Worm (Caenorhabditis elegans) whole organism, late embryonic: ENCODE measurements around the gene ZC204.14.

Experiments used
- F13H6.1 ChIP-seq: sonication (generic microtip); optimal IDR thresholded peaks from 2 replicates; lab custom pipeline; 2016; ENCODE audit warnings: missing genetic modification characterization, missing compliant biosample characterization
- K02D7.2 ChIP-seq: sonication (generic microtip); optimal IDR thresholded peaks from 2 replicates; lab custom pipeline; 2017; ENCODE audit warnings: mild to moderate bottlenecking, missing genetic modification characterization, missing compliant biosample characterization
- K09A11.1 ChIP-seq: sonication (generic microtip); optimal IDR thresholded peaks from 2 replicates; lab custom pipeline; 2017; ENCODE audit warnings: antibody characterized with exemption, mild to moderate bottlenecking, missing genetic modification characterization, missing compliant biosample characterization; ENCODE audit not compliant: insufficient read depth
- T23F11.4 ChIP-seq: fragments of 200-800 bp; sonication (Bioruptor generic); optimal IDR thresholded peaks from 2 replicates; lab custom pipeline; 2018; ENCODE audit warnings: mild to moderate bottlenecking, missing genetic modification characterization, missing compliant biosample characterization
- ahr-1 ChIP-seq: sonication (generic microtip); optimal IDR thresholded peaks from 2 replicates; lab custom pipeline; 2016; ENCODE audit warnings: missing genetic modification characterization, missing compliant biosample characterization
- ceh-14 ChIP-seq: sonication (generic microtip); optimal IDR thresholded peaks from 2 replicates; lab custom pipeline; 2016; ENCODE audit warnings: missing genotype, missing genetic modification characterization, missing compliant biosample characterization
- ceh-18 ChIP-seq: sonication (generic microtip); optimal IDR thresholded peaks from 2 replicates; lab custom pipeline; 2016; ENCODE audit warnings: missing genetic modification characterization, missing compliant biosample characterization
- ceh-22 ChIP-seq: sonication (generic microtip); optimal IDR thresholded peaks from 2 replicates; lab custom pipeline; 2017; ENCODE audit warnings: missing biosample characterization, missing genetic modification characterization
- ceh-30 ChIP-seq: fragments of 150-350 bp; optimal IDR thresholded peaks from 2 replicates; lab custom pipeline; 2014; ENCODE audit warnings: missing biosample characterization, missing genetic modification characterization
- ceh-31 ChIP-seq: sonication (generic microtip); optimal IDR thresholded peaks from 2 replicates; lab custom pipeline; 2016; ENCODE audit warnings: missing genetic modification characterization, missing compliant biosample characterization
- ceh-45 ChIP-seq: fragments of 200-800 bp; sonication (Bioruptor generic); IDR thresholded peaks from 2 replicates; pipeline ENCODE4 v1.3.6; 2022; ENCODE audit warnings: missing genetic modification reagents, missing genetic modification characterization, missing compliant biosample characterization
- ceh-48 ChIP-seq: sonication (generic microtip); optimal IDR thresholded peaks from 2 replicates; lab custom pipeline; 2016; ENCODE audit warnings: missing genetic modification characterization, inconsistent platforms, missing compliant biosample characterization
- ceh-6 ChIP-seq: fragments of 200-800 bp; sonication (Bioruptor generic); optimal IDR thresholded peaks from 2 replicates; lab custom pipeline; 2018; ENCODE audit warnings: mild to moderate bottlenecking, missing genetic modification characterization, missing compliant biosample characterization
- ceh-9 ChIP-seq: sonication (generic microtip); optimal IDR thresholded peaks from 2 replicates; lab custom pipeline; 2016; ENCODE audit warnings: mild to moderate bottlenecking, missing genetic modification characterization, inconsistent platforms, missing compliant biosample characterization
- che-1 ChIP-seq: sonication (generic microtip); optimal IDR thresholded peaks from 2 replicates; lab custom pipeline; 2016; ENCODE audit warnings: mild to moderate bottlenecking, missing genetic modification characterization, missing compliant biosample characterization
- dmd-4 ChIP-seq: sonication (generic microtip); optimal IDR thresholded peaks from 2 replicates; lab custom pipeline; 2016; ENCODE audit warnings: borderline replicate concordance, missing genetic modification characterization, missing compliant biosample characterization
- dve-1 ChIP-seq: sonication (generic microtip); optimal IDR thresholded peaks from 2 replicates; lab custom pipeline; 2017; ENCODE audit warnings: antibody characterized with exemption, mild to moderate bottlenecking, missing genetic modification characterization, missing compliant biosample characterization
- elt-2 ChIP-seq: sonication (generic microtip); optimal IDR thresholded peaks from 2 replicates; lab custom pipeline; 2016; ENCODE audit warnings: missing genetic modification reagents, missing genetic modification characterization, missing compliant biosample characterization
- ets-4 ChIP-seq: sonication (generic microtip); optimal IDR thresholded peaks from 2 replicates; lab custom pipeline; 2016; ENCODE audit warnings: missing genetic modification characterization, missing compliant biosample characterization
- eyg-1 ChIP-seq: sonication (generic microtip); optimal IDR thresholded peaks from 2 replicates; lab custom pipeline; 2016; ENCODE audit warnings: missing genotype, missing genetic modification characterization, missing compliant biosample characterization
- fax-1 ChIP-seq: sonication (generic microtip); optimal IDR thresholded peaks from 2 replicates; lab custom pipeline; 2016; ENCODE audit warnings: missing genotype, missing genetic modification characterization, missing compliant biosample characterization
- hlh-6 ChIP-seq: sonication (generic microtip); optimal IDR thresholded peaks from 2 replicates; lab custom pipeline; 2016; ENCODE audit warnings: missing genotype, missing genetic modification characterization, missing compliant biosample characterization
- lim-6 ChIP-seq: sonication (generic microtip); optimal IDR thresholded peaks from 2 replicates; lab custom pipeline; 2016; ENCODE audit warnings: missing genetic modification characterization, missing compliant biosample characterization
- madf-2 ChIP-seq: sonication (generic microtip); optimal IDR thresholded peaks from 2 replicates; lab custom pipeline; 2017; ENCODE audit warnings: missing genetic modification characterization, missing compliant biosample characterization
- mec-3 ChIP-seq: sonication (generic microtip); optimal IDR thresholded peaks from 2 replicates; lab custom pipeline; 2016; ENCODE audit warnings: borderline replicate concordance, missing genetic modification characterization, missing compliant biosample characterization
- nhr-11 ChIP-seq: fragments of 150-350 bp; optimal IDR thresholded peaks from 2 replicates; lab custom pipeline; 2014; ENCODE audit warnings: missing biosample characterization, missing genetic modification characterization
- nhr-232 ChIP-seq: sonication (generic microtip); optimal IDR thresholded peaks from 2 replicates; lab custom pipeline; 2016; ENCODE audit warnings: missing genetic modification characterization, missing compliant biosample characterization
- npax-4 ChIP-seq: sonication (generic microtip); optimal IDR thresholded peaks from 2 replicates; lab custom pipeline; 2016; ENCODE audit warnings: missing genetic modification characterization, missing compliant biosample characterization
- pat-9 ChIP-seq: fragments of 200-800 bp; sonication (Bioruptor generic); optimal IDR thresholded peaks from 2 replicates; lab custom pipeline; 2018; ENCODE audit warnings: mild to moderate bottlenecking, missing genetic modification characterization, moderate library complexity, missing compliant biosample characterization
- pax-1 ChIP-seq: fragments of 150-350 bp; optimal IDR thresholded peaks from 2 replicates; lab custom pipeline; 2014; ENCODE audit warnings: missing biosample characterization, missing genetic modification characterization
- pha-4 ChIP-seq: fragments of 150-350 bp; optimal IDR thresholded peaks from 2 replicates; lab custom pipeline; 2018; ENCODE audit warnings: missing biosample characterization, missing genetic modification reagents, missing genetic modification characterization
- pqm-1 ChIP-seq: sonication (generic microtip); optimal IDR thresholded peaks from 2 replicates; lab custom pipeline; 2016; ENCODE audit warnings: missing genetic modification characterization, missing compliant biosample characterization
- pros-1 ChIP-seq: fragments of 150-350 bp; optimal IDR thresholded peaks from 2 replicates; lab custom pipeline; 2014; ENCODE audit warnings: missing biosample characterization, missing genetic modification reagents, missing genetic modification characterization
- ref-2 ChIP-seq: sonication (generic microtip); optimal IDR thresholded peaks from 2 replicates; lab custom pipeline; 2016; ENCODE audit warnings: missing genetic modification characterization, missing compliant biosample characterization
- rnt-1 ChIP-seq: sonication (generic microtip); optimal IDR thresholded peaks from 2 replicates; lab custom pipeline; 2016; ENCODE audit warnings: missing genetic modification characterization, missing compliant biosample characterization
- sox-4 ChIP-seq: sonication (generic microtip); optimal IDR thresholded peaks from 2 replicates; lab custom pipeline; 2017; ENCODE audit warnings: mild to moderate bottlenecking, missing genetic modification characterization, inconsistent platforms, missing compliant biosample characterization
- syd-9 ChIP-seq: sonication (generic microtip); optimal IDR thresholded peaks from 2 replicates; lab custom pipeline; 2016; ENCODE audit warnings: mild to moderate bottlenecking, missing genetic modification characterization, moderate library complexity, missing compliant biosample characterization
- tbx-2 ChIP-seq: sonication (generic microtip); optimal IDR thresholded peaks from 2 replicates; lab custom pipeline; 2016; ENCODE audit warnings: missing genetic modification characterization, missing compliant biosample characterization
- tbx-7 ChIP-seq: sonication (generic microtip); optimal IDR thresholded peaks from 2 replicates; lab custom pipeline; 2016; ENCODE audit warnings: missing genotype, missing genetic modification characterization, missing compliant biosample characterization
- ttx-3 ChIP-seq: sonication (generic microtip); optimal IDR thresholded peaks from 2 replicates; lab custom pipeline; 2016; ENCODE audit warnings: missing genetic modification reagents, missing genetic modification characterization, missing compliant biosample characterization
- unc-3 ChIP-seq, 2 experiments: fragments of 200-800 bp in 1 of 2; sonication (Bioruptor generic) in 1 of 2; sonication (generic microtip) in 1 of 2; conservative IDR thresholded peaks in 1 of 2; optimal IDR thresholded peaks in 1 of 2; 2 replicates each; pipeline versions ENCODE4 v1.3.6 to Lab custom; 2016 to 2022; ENCODE audit warnings: missing compliant biosample characterization in 2 of 2, missing genetic modification characterization in 2 of 2, missing genetic modification reagents in 1 of 2
- unc-86 ChIP-seq: sonication (generic microtip); optimal IDR thresholded peaks from 2 replicates; lab custom pipeline; 2016; ENCODE audit warnings: missing genetic modification characterization, missing compliant biosample characterization
- ztf-16 ChIP-seq: sonication (generic microtip); optimal IDR thresholded peaks from 2 replicates; lab custom pipeline; 2017; ENCODE audit warnings: missing genetic modification characterization, missing compliant biosample characterization

ZC204.14 gene

ce11 chrII:1688813-1689212 lies 26.1 kb upstream of the ZC204.14 start, which contains the start of the genes fbxb-18 and fbxb-19:
TSS of gene fbxb-18 (minus strand) at chrII:1688913.
TSS of gene fbxb-19 (minus strand) at chrII:1689181.
- no peak for TF ChIP-seq F13H6.1 (tag; lab: Kevin White, UChicago)
- no peak for TF ChIP-seq elt-2 (tag; lab: Kevin White, UChicago)
- TF ChIP-seq dve-1 (tag; lab: Kevin White, UChicago) = no peak
- no peak for TF ChIP-seq pros-1 (tag; lab: Kevin White, UChicago)
- TF ChIP-seq sox-4 = no peak
- TF ChIP-seq hlh-6 = no peak
- no peak for TF ChIP-seq nhr-11 (tag; lab: Kevin White, UChicago)
- TF ChIP-seq pha-4 (tag; lab: Kevin White, UChicago) = no peak
- TF ChIP-seq ceh-48 (tag; lab: Kevin White, UChicago) = no peak
- TF ChIP-seq ceh-30 = no peak
- TF ChIP-seq pax-1 (tag; lab: Kevin White, UChicago) = no peak

- TF ChIP-seq ztf-16 (tag; lab: Kevin White, UChicago) = no peak
- no peak for TF ChIP-seq ceh-45
- TF ChIP-seq ceh-14 (tag; lab: Kevin White, UChicago) = no peak
- no peak for TF ChIP-seq nhr-232
- TF ChIP-seq pros-1 (tag; lab: Kevin White, UChicago) = no peak
- no peak for TF ChIP-seq K09A11.1 (tag; lab: Kevin White, UChicago)
- TF ChIP-seq sox-4 = no peak
- TF ChIP-seq F13H6.1 (tag; lab: Kevin White, UChicago) = no peak
These were observed 21.0 kb upstream of the ZC204.14 start, which contains the start of gene fbxb-25 for ce11 chrII:1683742-1684141. TSS of gene fbxb-25 (plus strand) at chrII:1684042.

- TF ChIP-seq pqm-1 (tag; lab: Kevin White, UChicago) (no peak), madf-2 (tag; lab: Kevin White, UChicago) (no peak), tbx-7 (tag; lab: Kevin White, UChicago) (no peak), ref-2 (tag; lab: Kevin White, UChicago) (no peak), ceh-18 (no peak), ttx-3 (tag; lab: Kevin White, UChicago) (no peak), pax-1 (tag; lab: Kevin White, UChicago) (no peak), unc-3 (GFP tag; conservative IDR thresholded peaks at IDR 0.05; lab: Robert Waterston, UW) (no peak), unc-3 (tag; optimal IDR thresholded peaks at IDR 0.05; lab: Kevin White, UChicago) (no peak), nhr-232 (no peak), ztf-16 (tag; lab: Kevin White, UChicago) (no peak), tbx-2 (no peak), unc-86 (tag; lab: Kevin White, UChicago) (no peak), ceh-22 (tag; lab: Kevin White, UChicago) (no peak), ceh-14 (tag; lab: Kevin White, UChicago) (no peak), ceh-48 (tag; lab: Kevin White, UChicago) (no peak), npax-4 (no peak), T23F11.4 (GFP tag; lab: Kevin White, UChicago) (no peak)
These were observed 19.5 kb upstream of the ZC204.14 start, which contains the start of gene fbxb-26 for ce11 chrII:1682218-1682617. TSS of gene fbxb-26 (plus strand) at chrII:1682518.

- no peak for TF ChIP-seq fax-1 (tag; lab: Kevin White, UChicago)
- no peak for TF ChIP-seq madf-2 (tag; lab: Kevin White, UChicago)
- no peak for TF ChIP-seq nhr-11 (tag; lab: Kevin White, UChicago)
- no peak for TF ChIP-seq rnt-1 (tag; lab: Kevin White, UChicago)
- TF ChIP-seq unc-3 (GFP tag; conservative IDR thresholded peaks at IDR 0.05; lab: Robert Waterston, UW) = no peak
- TF ChIP-seq unc-3 (tag; optimal IDR thresholded peaks at IDR 0.05; lab: Kevin White, UChicago) = no peak
- TF ChIP-seq mec-3 = no peak
- TF ChIP-seq ceh-6 (GFP tag; lab: Kevin White, UChicago) = no peak
- TF ChIP-seq ets-4 (tag; lab: Kevin White, UChicago) = no peak
- TF ChIP-seq, all 69 proteins: peak for 0
These were observed 16.3 kb upstream of the ZC204.14 start, which contains the start of gene irld-36 for ce11 chrII:1679081-1679480. TSS of gene irld-36 (plus strand) at chrII:1679381.

- no peak for TF ChIP-seq ahr-1
- no peak for TF ChIP-seq dmd-4 (tag; lab: Kevin White, UChicago)
- TF ChIP-seq syd-9 (tag; lab: Kevin White, UChicago) = no peak
- TF ChIP-seq lim-6 (tag; lab: Kevin White, UChicago) = no peak
- TF ChIP-seq eyg-1 (tag; lab: Kevin White, UChicago) = no peak
- no peak for TF ChIP-seq rnt-1 (tag; lab: Kevin White, UChicago)
- no peak for TF ChIP-seq pat-9 (tag; lab: Kevin White, UChicago)
- TF ChIP-seq elt-2 (tag; lab: Kevin White, UChicago) = no peak
- no peak for TF ChIP-seq che-1 (tag; lab: Kevin White, UChicago)
- no peak for TF ChIP-seq ceh-9
- no peak for TF ChIP-seq tbx-7 (tag; lab: Kevin White, UChicago)
- TF ChIP-seq K02D7.2 (tag; lab: Kevin White, UChicago) = no peak
- TF ChIP-seq pros-1 (tag; lab: Kevin White, UChicago) = no peak
- TF ChIP-seq ceh-14 (tag; lab: Kevin White, UChicago) = no peak
- TF ChIP-seq pax-1 (tag; lab: Kevin White, UChicago) = no peak
- TF ChIP-seq ref-2 (tag; lab: Kevin White, UChicago) = no peak
- TF ChIP-seq ceh-31 (tag; lab: Kevin White, UChicago) = no peak
These were observed 13.3 kb upstream of the ZC204.14 start, which contains the start of gene fbxb-17 for ce11 chrII:1676088-1676487. TSS of gene fbxb-17 (plus strand) at chrII:1676388.
